Worm (Caenorhabditis elegans) whole organism, L4/young adult: ENCODE results near the gene jmjd-1.1.

Experiments
- W03F9.2 ChIP-seq: fragments of 150-350 bp; optimal IDR thresholded peaks from 2 replicates; lab custom pipeline; 2014; ENCODE audit warnings: missing biosample characterization, missing genetic modification characterization
- dao-5 ChIP-seq: sonication (generic microtip); optimal IDR thresholded peaks from 2 replicates; lab custom pipeline; 2016; ENCODE audit warnings: missing genotype, missing genetic modification characterization, moderate library complexity, missing compliant biosample characterization
- him-1 ChIP-seq: sonication (generic microtip); optimal IDR thresholded peaks from 2 replicates; lab custom pipeline; 2016; ENCODE audit warnings: missing genotype, missing genetic modification reagents, missing genetic modification characterization, missing compliant biosample characterization

DNA sequence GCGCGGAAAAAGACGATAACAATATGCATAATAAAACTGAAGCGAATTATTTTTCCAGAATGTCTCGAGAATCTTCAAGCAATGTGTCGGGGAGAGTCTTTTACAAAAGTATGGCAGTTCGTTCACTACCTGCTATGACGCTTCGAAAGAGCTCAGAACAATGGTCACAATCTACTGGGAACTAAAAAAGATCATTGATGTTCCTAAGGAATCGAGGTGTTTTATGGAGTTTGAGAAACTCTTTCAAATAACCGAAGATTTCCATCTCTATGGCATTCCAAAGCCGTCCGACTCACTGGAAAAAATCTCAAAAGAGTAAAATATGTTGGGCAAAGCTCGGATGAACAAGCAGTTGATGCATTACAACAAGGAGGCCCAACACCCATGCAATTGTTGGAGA, 34.0 kb upstream of the jmjd-1.1 start, which contains the start of gene F44E5.15:
- TF ChIP-seq him-1 (no peak), W03F9.2 (tag; lab: Kevin White, UChicago) (no peak), dao-5 (no peak)
